Fruit fly (Drosophila melanogaster): ENCODE measurements around the gene CG5906.

DNA sequence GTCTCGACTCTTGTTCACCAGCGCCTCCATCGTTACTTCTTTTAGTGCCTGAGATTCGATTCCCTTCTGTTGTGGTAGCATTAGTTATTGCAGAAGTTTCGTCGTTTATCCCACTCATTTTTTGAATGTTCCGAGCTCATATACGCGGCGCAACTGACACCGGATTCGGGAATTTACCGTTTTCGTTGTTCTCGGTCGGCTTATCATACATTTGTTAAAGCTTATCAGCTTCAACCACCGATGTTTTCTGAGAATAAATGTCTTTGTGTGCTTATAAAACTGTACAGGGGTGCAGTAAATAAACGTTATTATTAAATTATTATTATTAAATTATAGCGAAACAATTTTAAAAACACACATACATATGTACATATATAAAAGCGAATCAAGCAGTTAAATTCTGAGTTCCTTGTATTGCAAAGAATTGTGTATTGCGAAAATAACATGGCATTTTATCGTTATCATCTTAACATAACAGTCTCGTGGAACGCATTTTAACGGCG is 34.5 kb downstream of the CG5906 start, which contains the start of gene CG43064:
- TF ChIP-seq EcR (GFP tag; optimal IDR thresholded peaks at IDR 0.05) (no peak), Dll (optimal IDR thresholded peaks at IDR 0.05) (no peak)

All from whole organism.